Worm (Caenorhabditis elegans): ENCODE results near the gene otpl-3.

DNA sequence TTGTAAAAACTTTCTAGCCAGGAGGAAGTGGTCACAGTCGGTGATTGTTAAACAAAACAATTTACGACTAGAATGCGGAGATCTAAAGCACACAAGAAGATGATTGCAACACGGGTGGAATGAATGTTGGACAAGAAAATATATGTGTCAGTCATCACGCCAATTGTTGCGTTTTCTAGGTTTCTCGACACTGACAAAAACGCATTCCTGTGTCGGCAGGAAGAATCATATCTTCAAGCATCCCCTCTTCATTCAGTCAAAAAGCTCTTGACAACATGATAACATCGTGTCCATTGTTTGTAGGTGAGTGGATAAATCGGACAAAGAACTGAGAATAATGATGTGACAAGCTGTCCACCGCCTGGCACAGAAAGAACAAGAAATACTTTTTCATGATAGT is 35.0 kb upstream of the otpl-3 start:
- TF ChIP-seq W03F9.2 (tag; optimal IDR thresholded peaks at IDR 0.05) (no peak), him-1 (tag; optimal IDR thresholded peaks at IDR 0.05) (no peak)

All from whole organism, L4/young adult.